Fruit fly (Drosophila melanogaster) whole organism, adult: ENCODE measurements around the gene Sgs1.

Experiments
- CG11617 ChIP-seq: fragments of 200-800 bp; sonication (Bioruptor generic); optimal IDR thresholded peaks from 2 replicates; lab custom pipeline; 2017; ENCODE audit warnings: mild to moderate bottlenecking, missing biosample characterization, missing genetic modification reagents, missing genetic modification characterization
- CG1620 ChIP-seq: fragments of 200-800 bp; sonication (Bioruptor generic); optimal IDR thresholded peaks from 2 replicates; lab custom pipeline; 2016; ENCODE audit warnings: missing biosample characterization, missing genetic modification characterization
- CG7045 ChIP-seq: fragments of 200-800 bp; sonication (Bioruptor generic); optimal IDR thresholded peaks from 2 replicates; lab custom pipeline; 2017; ENCODE audit warnings: missing biosample characterization, mild to moderate bottlenecking, missing genetic modification characterization
- CG7101 ChIP-seq: fragments of 200-800 bp; sonication (Bioruptor generic); optimal IDR thresholded peaks from 2 replicates; lab custom pipeline; 2018; ENCODE audit warnings: missing biosample characterization, mild to moderate bottlenecking, missing genetic modification characterization, moderate library complexity
- Clk ChIP-seq: fragments of 200-800 bp; sonication (Bioruptor generic); optimal IDR thresholded peaks from 2 replicates; lab custom pipeline; 2017; ENCODE audit warnings: missing biosample characterization, missing genetic modification characterization
- cnc ChIP-seq, 2 experiments: fragments of >200 bp; optimal IDR thresholded peaks; 2 replicates each; lab custom pipeline; 2017
- kay ChIP-seq: fragments of 200-800 bp; sonication (Bioruptor generic); peaks from one replicate; lab custom pipeline; 2016; ENCODE audit warnings: missing biosample characterization, missing genetic modification characterization, borderline replicate concordance
- ovo ChIP-seq: fragments of 200-800 bp; sonication (Bioruptor generic); optimal IDR thresholded peaks from 2 replicates; lab custom pipeline; 2016; ENCODE audit warnings: missing biosample characterization, missing genetic modification characterization

DNA sequence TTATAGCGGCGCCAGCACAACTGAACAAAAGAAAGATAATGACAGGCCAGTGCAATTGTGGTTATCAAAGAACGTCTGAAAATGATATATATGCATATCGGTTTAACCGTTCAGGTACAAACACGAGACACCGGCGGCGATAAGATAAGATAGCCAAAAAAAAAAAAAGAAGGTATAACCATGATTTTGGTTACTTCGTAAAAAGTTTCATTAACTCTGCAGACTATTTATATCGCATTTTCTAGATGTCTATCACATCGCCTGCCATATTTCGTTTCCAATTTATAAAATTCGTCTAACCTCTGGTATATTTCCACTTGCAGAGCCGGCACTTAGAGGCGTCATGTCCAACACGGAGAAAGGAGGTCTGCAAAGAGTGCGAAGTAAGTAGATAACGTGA lies 43.6 kb upstream of the Sgs1 start:
- no peak for TF ChIP-seq cnc (optimal IDR thresholded peaks at IDR 0.05; lab: Kevin White, UChicago)
- no peak for TF ChIP-seq Clk (GFP tag; lab: Kevin White, UChicago)
- no peak for TF ChIP-seq kay
- no peak for TF ChIP-seq CG7101 (tag; lab: Kevin White, UChicago)
- TF ChIP-seq ovo (GFP tag; lab: Kevin White, UChicago) = no peak
- no peak for TF ChIP-seq CG1620 (GFP tag; lab: Kevin White, UChicago)
- no peak for TF ChIP-seq CG7045 (GFP tag; lab: Kevin White, UChicago)
- TF ChIP-seq CG11617 (GFP tag; lab: Kevin White, UChicago) = no peak
